Fruit fly (Drosophila melanogaster) whole organism, embryonic: ENCODE measurements around the gene Ttc19.

ENCODE experiments used
- Adf1 ChIP-seq: fragments of 200-800 bp; sonication (Bioruptor generic); IDR thresholded peaks from 2 replicates; pipeline ENCODE4 v1.3.6; 2022; ENCODE audit warnings: missing biosample characterization, missing genetic modification characterization
- Asciz ChIP-seq: fragments of 200-800 bp; sonication (Bioruptor generic); optimal IDR thresholded peaks from 2 replicates; lab custom pipeline; 2017; ENCODE audit warnings: missing biosample characterization, mild to moderate bottlenecking, missing genetic modification characterization, missing genetic modification reagents
- Atf6 ChIP-seq: fragments of 200-800 bp; sonication (Bioruptor generic); IDR thresholded peaks from 2 replicates; pipeline ENCODE4 v1.3.6; 2022; ENCODE audit warnings: missing biosample characterization, missing genetic modification characterization
- CG1024 ChIP-seq: fragments of 200-800 bp; sonication (Bioruptor generic); IDR thresholded peaks from 2 replicates; pipeline ENCODE4 v1.3.6; 2022; ENCODE audit warnings: missing biosample characterization, missing genetic modification characterization
- CG10274 ChIP-seq: fragments of 200-800 bp; sonication (Bioruptor generic); optimal IDR thresholded peaks from 3 replicates; lab custom pipeline; 2017; ENCODE audit warnings: missing biosample characterization, mild to moderate bottlenecking, missing genetic modification characterization
- CG12104 ChIP-seq: fragments of 200-800 bp; sonication (Bioruptor generic); optimal IDR thresholded peaks from 3 replicates; lab custom pipeline; 2016; ENCODE audit warnings: missing biosample characterization, missing genetic modification characterization
- CG13123 ChIP-seq: fragments of 200-800 bp; sonication (Bioruptor generic); optimal IDR thresholded peaks from 2 replicates; lab custom pipeline; 2016; ENCODE audit warnings: missing biosample characterization, missing genetic modification characterization
- CG13775 ChIP-seq: fragments of 200-800 bp; sonication (Bioruptor generic); optimal IDR thresholded peaks from 3 replicates; lab custom pipeline; 2017; ENCODE audit warnings: missing biosample characterization, mild to moderate bottlenecking, missing genetic modification characterization
- CG15011 ChIP-seq: fragments of 200-800 bp; sonication (Bioruptor generic); optimal IDR thresholded peaks from 3 replicates; lab custom pipeline; 2018; ENCODE audit warnings: missing biosample characterization, mild to moderate bottlenecking, missing genetic modification characterization
- CG15269 ChIP-seq: fragments of 200-800 bp; sonication (Bioruptor generic); optimal IDR thresholded peaks from 2 replicates; lab custom pipeline; 2018; ENCODE audit warnings: missing biosample characterization, mild to moderate bottlenecking, missing genetic modification characterization, moderate library complexity
- CG1603 ChIP-seq: fragments of 200-800 bp; sonication (Bioruptor generic); optimal IDR thresholded peaks from 2 replicates; lab custom pipeline; 2019; ENCODE audit warnings: missing biosample characterization, mild to moderate bottlenecking, missing genetic modification characterization, moderate library complexity
- CG1647 ChIP-seq: fragments of 200-800 bp; sonication (Bioruptor generic); optimal IDR thresholded peaks from 3 replicates; lab custom pipeline; 2016; ENCODE audit warnings: missing biosample characterization, missing genetic modification characterization
- CG1832 ChIP-seq: fragments of 200-800 bp; sonication (Bioruptor generic); optimal IDR thresholded peaks from 2 replicates; lab custom pipeline; 2017; ENCODE audit warnings: missing biosample characterization, mild to moderate bottlenecking, missing genetic modification characterization, inconsistent platforms
- CG2712 ChIP-seq: fragments of 200-800 bp; optimal IDR thresholded peaks from 3 replicates; lab custom pipeline; 2019; ENCODE audit warnings: missing biosample characterization, mild to moderate bottlenecking, missing genetic modification characterization, moderate library complexity
- CG31388 ChIP-seq: fragments of 200-800 bp; sonication (Bioruptor generic); optimal IDR thresholded peaks from 2 replicates; lab custom pipeline; 2016; ENCODE audit warnings: missing biosample characterization, missing genetic modification characterization
- CG3163 ChIP-seq: fragments of 200-800 bp; sonication (Bioruptor generic); optimal IDR thresholded peaks from 3 replicates; lab custom pipeline; 2016; ENCODE audit warnings: missing biosample characterization, missing genetic modification characterization
- CG6654 ChIP-seq: fragments of 200-800 bp; sonication (Bioruptor generic); optimal IDR thresholded peaks from 2 replicates; lab custom pipeline; 2017; ENCODE audit warnings: missing biosample characterization, mild to moderate bottlenecking, missing genetic modification characterization
- CG7372 ChIP-seq: fragments of 200-800 bp; sonication (Bioruptor generic); IDR thresholded peaks from 2 replicates; pipeline ENCODE4 v1.3.6; 2022; ENCODE audit warnings: missing biosample characterization, missing genetic modification characterization
- CG7745 ChIP-seq: fragments of 200-800 bp; sonication (Bioruptor generic); optimal IDR thresholded peaks from 2 replicates; lab custom pipeline; 2018; ENCODE audit warnings: missing biosample characterization, mild to moderate bottlenecking, missing genetic modification characterization, moderate library complexity
- CG8281 ChIP-seq: fragments of 200-800 bp; sonication (Bioruptor generic); optimal IDR thresholded peaks from 2 replicates; lab custom pipeline; 2018; ENCODE audit warnings: missing biosample characterization, mild to moderate bottlenecking, missing genetic modification characterization, moderate library complexity
- CG8388 ChIP-seq: fragments of 200-800 bp; sonication (Bioruptor generic); optimal IDR thresholded peaks from 2 replicates; lab custom pipeline; 2019; ENCODE audit warnings: missing biosample characterization, mild to moderate bottlenecking, missing genetic modification characterization, moderate library complexity
- CG9609 ChIP-seq: fragments of 200-800 bp; sonication (Bioruptor generic); optimal IDR thresholded peaks from 3 replicates; lab custom pipeline; 2016; ENCODE audit warnings: missing biosample characterization, missing genetic modification characterization
- CG9797 ChIP-seq: fragments of 200-800 bp; sonication (Bioruptor generic); optimal IDR thresholded peaks from 3 replicates; lab custom pipeline; 2018; ENCODE audit warnings: missing biosample characterization, mild to moderate bottlenecking, missing genetic modification characterization
- CG9817 ChIP-seq: fragments of 200-800 bp; sonication (Bioruptor generic); optimal IDR thresholded peaks from 2 replicates; lab custom pipeline; 2018; ENCODE audit warnings: missing biosample characterization, mild to moderate bottlenecking, missing genetic modification characterization, moderate library complexity
- CHES-1-like ChIP-seq: fragments of 200-800 bp; sonication (Bioruptor generic); optimal IDR thresholded peaks from 2 replicates; lab custom pipeline; 2016; ENCODE audit warnings: missing biosample characterization, missing genetic modification characterization
- Chrac-16 ChIP-seq: fragments of 200-800 bp; sonication (Bioruptor generic); optimal IDR thresholded peaks from 3 replicates; lab custom pipeline; 2016; ENCODE audit warnings: missing biosample characterization, missing genetic modification characterization
- E2f1 ChIP-seq: fragments of 200-800 bp; sonication (Bioruptor generic); IDR thresholded peaks from 2 replicates; pipeline ENCODE4 v1.3.6; 2022; ENCODE audit warnings: missing biosample characterization, missing genetic modification characterization
- Elba2 ChIP-seq: fragments of 200-800 bp; sonication (Bioruptor generic); optimal IDR thresholded peaks from 3 replicates; lab custom pipeline; 2016; ENCODE audit warnings: missing biosample characterization, missing genetic modification characterization
- Hr3 ChIP-seq: fragments of 200-800 bp; sonication (Bioruptor generic); optimal IDR thresholded peaks from 3 replicates; lab custom pipeline; 2016; ENCODE audit warnings: missing biosample characterization, missing genetic modification characterization
- Meics ChIP-seq: fragments of 200-800 bp; sonication (Bioruptor generic); optimal IDR thresholded peaks from 2 replicates; lab custom pipeline; 2017; ENCODE audit warnings: missing biosample characterization, mild to moderate bottlenecking, missing genetic modification characterization
- Pdp1 ChIP-seq, 2 experiments: fragments of 200-800 bp; sonication (Bioruptor generic); optimal IDR thresholded peaks; 3 replicates each; lab custom pipeline; 2016; ENCODE audit warnings: missing biosample characterization in 2 of 2, missing genetic modification characterization in 2 of 2, mild to moderate bottlenecking in 1 of 2, moderate library complexity in 1 of 2
- Ptx1 ChIP-seq: fragments of 200-800 bp; sonication (Bioruptor generic); IDR thresholded peaks from 2 replicates; pipeline ENCODE4 v1.3.6; 2022; ENCODE audit warnings: missing biosample characterization, missing genetic modification characterization
- Scr ChIP-seq: fragments of 200-800 bp; sonication (Bioruptor generic); IDR thresholded peaks from 2 replicates; pipeline ENCODE4 v1.3.6; 2022; ENCODE audit warnings: missing biosample characterization, missing genetic modification characterization; ENCODE audit not compliant: partially characterized antibody
- ac ChIP-seq: fragments of 200-800 bp; sonication (Bioruptor generic); optimal IDR thresholded peaks from 3 replicates; lab custom pipeline; 2017; ENCODE audit warnings: missing biosample characterization, mild to moderate bottlenecking, missing genetic modification characterization
- aop ChIP-seq: fragments of 200-800 bp; sonication (Bioruptor generic); IDR thresholded peaks from 2 replicates; pipeline ENCODE4 v1.3.6; 2022; ENCODE audit warnings: missing biosample characterization, missing genetic modification characterization
- ash1 ChIP-seq: fragments of 200-800 bp; sonication (Bioruptor generic); optimal IDR thresholded peaks from 2 replicates; lab custom pipeline; 2018; ENCODE audit warnings: missing biosample characterization, mild to moderate bottlenecking, missing genetic modification characterization
- chif ChIP-seq, 2 experiments: fragments of 200-800 bp; sonication (Bioruptor generic); optimal IDR thresholded peaks; 3 replicates each; lab custom pipeline; 2016; ENCODE audit warnings: missing biosample characterization in 2 of 2, missing genetic modification characterization in 2 of 2
- fd102C ChIP-seq: fragments of 200-800 bp; sonication (Bioruptor generic); optimal IDR thresholded peaks from 2 replicates; lab custom pipeline; 2018; ENCODE audit warnings: missing biosample characterization, mild to moderate bottlenecking, missing genetic modification characterization, moderate library complexity
- gt ChIP-seq: fragments of 200-800 bp; sonication (Bioruptor generic); IDR thresholded peaks from 2 replicates; pipeline ENCODE4 v1.3.6; 2022; ENCODE audit warnings: missing biosample characterization, missing genetic modification characterization
- jumu ChIP-seq: fragments of 200-800 bp; sonication (Bioruptor generic); optimal IDR thresholded peaks from 3 replicates; lab custom pipeline; 2016; ENCODE audit warnings: missing biosample characterization, missing genetic modification characterization
- nau ChIP-seq: fragments of 200-800 bp; sonication (Bioruptor generic); optimal IDR thresholded peaks from 3 replicates; lab custom pipeline; 2017; ENCODE audit warnings: missing biosample characterization, mild to moderate bottlenecking, missing genetic modification characterization, missing genetic modification reagents
- pzg ChIP-seq: fragments of 200-800 bp; sonication (Bioruptor generic); optimal IDR thresholded peaks from 3 replicates; lab custom pipeline; 2018; ENCODE audit warnings: missing biosample characterization, mild to moderate bottlenecking, missing genetic modification characterization, moderate library complexity
- ranshi ChIP-seq: fragments of 200-800 bp; sonication (Bioruptor generic); IDR thresholded peaks from 2 replicates; pipeline ENCODE4 v1.3.6; 2022; ENCODE audit warnings: missing biosample characterization, missing genetic modification characterization
- ro ChIP-seq: fragments of 200-800 bp; sonication (Bioruptor generic); IDR thresholded peaks from 2 replicates; pipeline ENCODE4 v1.3.6; 2022; ENCODE audit warnings: missing biosample characterization, missing genetic modification characterization
- sim ChIP-seq: fragments of 200-800 bp; sonication (Bioruptor generic); IDR thresholded peaks from 2 replicates; pipeline ENCODE4 v1.3.6; 2022; ENCODE audit warnings: missing biosample characterization, missing genetic modification characterization
- slou ChIP-seq: fragments of 200-800 bp; sonication (Bioruptor generic); optimal IDR thresholded peaks from 3 replicates; lab custom pipeline; 2016; ENCODE audit warnings: missing biosample characterization, missing genetic modification characterization
- stc ChIP-seq: fragments of 200-800 bp; sonication (Bioruptor generic); IDR thresholded peaks from 2 replicates; pipeline ENCODE4 v1.3.6; 2022; ENCODE audit warnings: missing biosample characterization, missing genetic modification characterization
- trh ChIP-seq: fragments of 200-800 bp; sonication (Bioruptor generic); optimal IDR thresholded peaks from 2 replicates; lab custom pipeline; 2016; ENCODE audit warnings: missing biosample characterization, missing genetic modification characterization
- wdn ChIP-seq: fragments of 200-800 bp; sonication (Bioruptor generic); IDR thresholded peaks from 2 replicates; pipeline ENCODE4 v1.3.6; 2022; ENCODE audit warnings: missing biosample characterization, missing genetic modification characterization
- wor ChIP-seq: fragments of 200-800 bp; sonication (Bioruptor generic); IDR thresholded peaks from 2 replicates; pipeline ENCODE4 v1.3.6; 2022; ENCODE audit warnings: missing biosample characterization, missing genetic modification characterization

The Ttc19 gene

DNA sequence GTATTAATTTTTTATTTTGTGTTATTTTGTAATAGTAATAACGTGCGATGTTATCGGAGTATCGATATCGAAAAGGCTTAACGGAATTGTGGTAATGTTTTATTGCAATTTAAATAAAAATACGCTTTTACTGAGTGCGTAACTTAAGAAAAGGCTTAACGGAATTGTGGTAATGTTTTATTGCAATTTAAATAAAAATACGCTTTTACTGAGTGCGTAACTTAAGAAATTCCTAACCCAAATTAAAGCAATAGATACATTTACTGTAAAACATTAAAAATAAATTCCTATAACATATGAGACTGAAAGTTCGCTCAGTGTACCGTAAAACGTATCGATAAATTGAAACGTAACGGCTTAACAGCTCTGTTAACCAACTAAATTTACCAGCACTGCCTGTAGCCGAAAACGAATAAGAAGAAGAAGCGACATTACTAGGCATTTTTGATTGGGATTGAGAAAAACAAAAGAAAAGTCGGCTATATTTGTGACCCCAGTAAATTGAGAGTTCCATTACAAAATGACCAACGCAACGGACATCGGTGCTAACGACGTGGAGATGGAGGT is 6.7 kb upstream of the Ttc19 start, which contains the start of gene Rpn3 (continued):
- peak; percentile 77 for TF ChIP-seq CG1603 (tag; lab: Kevin White, UChicago)
- TF ChIP-seq ro (GFP tag; lab: Robert Waterston, UW): peak; percentile 69
- TF ChIP-seq slou: peak; percentile 68
- TF ChIP-seq trh (GFP tag; lab: Kevin White, UChicago): peak; percentile 71
- peak; percentile 70 for TF ChIP-seq CG1024 (GFP tag; lab: Robert Waterston, UW)
- no peak for TF ChIP-seq CG7745 (tag; lab: Kevin White, UChicago)
- peak; percentile 89 for TF ChIP-seq CG2712
- TF ChIP-seq CG13775 (GFP tag; lab: Kevin White, UChicago): peak; percentile 87
- TF ChIP-seq Atf6 (GFP tag; lab: Robert Waterston, UW): peak; percentile 90
- TF ChIP-seq CG3163 (GFP tag; lab: Kevin White, UChicago): peak; percentile 60
- no peak for TF ChIP-seq CG9797
- no peak for TF ChIP-seq CG8281
- peak; percentile 71 for TF ChIP-seq wor (GFP tag; lab: Robert Waterston, UW)
- peak; percentile 53; the same call in 1 of the 2 replicates for TF ChIP-seq CG7372
- TF ChIP-seq Ptx1 (GFP tag; lab: Robert Waterston, UW): peak; percentile 91
- peak; percentile 49; the same call in 1 of the 2 replicates for TF ChIP-seq aop (GFP tag; lab: Robert Waterston, UW)
- 0 out of 2 replicates have a peak, but pooled peaks have one; percentile 19 for TF ChIP-seq gt (GFP tag; lab: Robert Waterston, UW)
- TF ChIP-seq ash1 (GFP tag; lab: Kevin White, UChicago): no peak
- peak; percentile 78 for TF ChIP-seq CG15269 (tag; lab: Kevin White, UChicago)
- TF ChIP-seq E2f1: peak; percentile 85
- no peak for TF ChIP-seq Asciz (GFP tag; lab: Kevin White, UChicago)
- no peak for TF ChIP-seq CG1832 (GFP tag; lab: Kevin White, UChicago)
- TF ChIP-seq CG31388 (GFP tag; lab: Kevin White, UChicago): peak; percentile 65
- peak; percentile 53 for TF ChIP-seq pzg (GFP tag; lab: Kevin White, UChicago)
- TF ChIP-seq CG13123: peak; percentile 68
- peak; percentile 73 for TF ChIP-seq stc (GFP tag; lab: Robert Waterston, UW)
- peak; percentile 86 for TF ChIP-seq Hr3 (GFP tag; lab: Kevin White, UChicago)
- TF ChIP-seq Scr (GFP tag; lab: Robert Waterston, UW): peak; percentile 75
- TF ChIP-seq fd102C: peak; percentile 37
- TF ChIP-seq CG10274: peak; percentile 7
- TF ChIP-seq Adf1 (GFP tag; lab: Robert Waterston, UW): peak; percentile 59
- TF ChIP-seq sim (GFP tag; lab: Robert Waterston, UW): 0 out of 2 replicates have a peak, but pooled peaks have one; percentile 63
- TF ChIP-seq Pdp1 (GFP tag; optimal IDR thresholded peaks at IDR 0.05; lab: Kevin White, UChicago): peak; percentile 76 to 88
- peak; percentile 70 for TF ChIP-seq CG12104 (GFP tag; lab: Kevin White, UChicago)
- peak; percentile 75 to 85 for TF ChIP-seq chif (GFP tag; optimal IDR thresholded peaks at IDR 0.05; lab: Kevin White, UChicago)
- TF ChIP-seq CG9817 (tag; lab: Kevin White, UChicago): peak; percentile 67
- peak; percentile 73 for TF ChIP-seq jumu (GFP tag; lab: Kevin White, UChicago)
- TF ChIP-seq Elba2: no peak
- TF ChIP-seq ranshi (GFP tag; lab: Robert Waterston, UW): peak; percentile 86
- peak; percentile 88 for TF ChIP-seq CHES-1-like (GFP tag; lab: Kevin White, UChicago)
- peak; percentile 78 for TF ChIP-seq CG8388
- TF ChIP-seq Meics: peak; percentile 76
- TF ChIP-seq ac: no peak
- TF ChIP-seq Chrac-16 (GFP tag; lab: Kevin White, UChicago): peak; percentile 88
- no peak for TF ChIP-seq CG15011 (GFP tag; lab: Kevin White, UChicago)
- TF ChIP-seq wdn (GFP tag; lab: Robert Waterston, UW): peak; percentile 77
- TF ChIP-seq CG1647: peak; percentile 54
- TF ChIP-seq CG6654: no peak
- peak; percentile 83 for TF ChIP-seq CG9609 (GFP tag; lab: Kevin White, UChicago)
- no peak for TF ChIP-seq nau
